Worm (Caenorhabditis elegans) whole organism, L4/young adult: ENCODE measurements around the gene ZK177.3.
"Not testable (repeated sequence)": the region's sequence is repeated elsewhere in the genome, so short reads cannot be mapped to it uniquely, and the experiment has no call there.

Experiments used
- W03F9.2 ChIP-seq: fragments of 150-350 bp; optimal IDR thresholded peaks from 2 replicates; lab custom pipeline; 2014; ENCODE audit warnings: missing biosample characterization, missing genetic modification characterization
- dao-5 ChIP-seq: sonication (generic microtip); optimal IDR thresholded peaks from 2 replicates; lab custom pipeline; 2016; ENCODE audit warnings: missing genotype, missing genetic modification characterization, moderate library complexity, missing compliant biosample characterization
- him-1 ChIP-seq: sonication (generic microtip); optimal IDR thresholded peaks from 2 replicates; lab custom pipeline; 2016; ENCODE audit warnings: missing genotype, missing genetic modification reagents, missing genetic modification characterization, missing compliant biosample characterization

ZK177.3 gene

DNA sequence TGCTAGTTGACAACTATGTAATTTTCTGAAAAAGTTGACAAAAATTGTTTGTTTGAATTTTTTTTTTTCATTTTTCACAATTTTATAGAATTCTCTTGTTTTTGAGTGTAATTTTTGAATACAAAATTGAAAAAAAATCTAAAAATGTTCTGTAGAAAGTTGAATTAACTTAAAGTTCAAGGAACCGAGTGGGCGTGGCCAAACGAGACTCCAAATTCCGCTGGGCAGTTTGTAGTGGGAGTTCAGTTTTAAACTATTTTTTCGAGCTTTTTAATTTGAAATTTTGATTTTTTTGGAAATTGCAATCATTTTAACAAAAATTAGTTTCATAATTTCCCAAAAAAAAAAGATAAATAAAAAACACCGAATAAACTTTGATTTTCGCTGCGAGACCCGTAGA, 21.4 kb downstream of the ZK177.3 start:
- TF ChIP-seq dao-5 (tag; lab: Kevin White, UChicago) = no peak
- no peak for TF ChIP-seq W03F9.2 (tag; lab: Kevin White, UChicago)
- no peak for TF ChIP-seq him-1 (tag; lab: Kevin White, UChicago)

DNA sequence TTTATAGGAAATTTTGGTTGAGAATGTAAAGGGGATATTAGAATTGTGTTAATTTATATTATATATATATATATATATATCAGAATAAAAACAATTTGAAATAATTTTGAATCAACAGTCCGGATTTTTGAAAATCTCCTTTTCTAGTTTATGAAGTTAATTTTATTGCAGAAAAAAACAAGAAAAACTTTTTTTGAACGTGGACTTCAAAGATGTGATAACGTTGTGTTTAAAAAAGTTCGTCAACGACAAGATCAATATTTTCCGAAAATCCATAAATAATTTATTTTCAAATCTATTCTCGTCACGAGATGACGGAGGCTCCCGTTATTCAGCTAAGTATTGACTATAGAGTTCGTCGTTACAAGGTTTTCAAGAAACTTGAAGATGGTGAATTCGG, 21.9 kb downstream of the ZK177.3 start, which contains the start of gene C17C3.11:
TSS of gene C17C3.11 (plus strand) at position 301 of the 400 bp plus-strand sequence.
- no peak for TF ChIP-seq W03F9.2 (tag; lab: Kevin White, UChicago)
- TF ChIP-seq dao-5 (tag; lab: Kevin White, UChicago) = no peak
- no peak for TF ChIP-seq him-1 (tag; lab: Kevin White, UChicago)

DNA sequence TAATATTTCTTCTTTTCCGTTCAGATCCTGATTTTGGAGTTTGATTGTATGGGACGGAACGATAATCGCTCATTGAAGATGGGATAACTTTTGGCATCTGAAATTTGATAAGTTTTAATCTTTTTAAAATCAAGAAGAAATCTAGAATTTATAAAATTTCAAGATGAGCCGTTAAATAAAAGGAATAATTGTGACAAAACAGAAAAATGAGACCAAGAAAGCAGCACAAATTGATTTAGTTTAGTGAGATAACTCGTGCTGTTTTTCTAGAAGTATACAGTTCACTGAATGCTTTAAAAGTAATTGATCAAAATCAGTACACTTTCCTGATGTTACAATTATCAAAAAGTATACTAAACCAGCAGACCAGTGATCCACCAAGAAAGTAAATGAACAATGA, 24.5 kb downstream of the ZK177.3 start, which contains the start of gene hlh-27:
TSS of gene hlh-27 (minus strand) at position 101 of the 400 bp plus-strand sequence.
- TF ChIP-seq W03F9.2, him-1, dao-5 (tag; lab: Kevin White, UChicago): not testable (repeated sequence)

DNA sequence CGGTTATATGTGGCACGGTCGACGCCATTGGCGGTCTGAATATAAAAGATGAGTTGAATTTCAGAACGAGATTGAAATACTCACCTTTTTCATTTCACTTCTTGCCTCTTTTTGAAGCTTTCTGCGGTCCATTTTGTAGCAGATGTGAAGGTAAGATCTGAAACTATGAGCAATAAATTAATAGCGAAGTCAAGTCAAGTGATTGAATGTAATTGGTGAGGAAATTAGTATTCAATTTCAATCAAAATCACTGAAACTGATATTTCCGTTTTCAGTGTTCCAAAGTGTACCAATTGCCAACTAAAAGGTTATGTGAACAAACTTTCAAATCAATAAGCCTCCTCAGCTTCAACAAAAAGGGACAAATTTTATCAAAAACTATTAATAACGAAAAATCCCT, 26.0 kb downstream of the ZK177.3 start, which contains the start of gene C17C3.24:
TSS of gene C17C3.24 (minus strand) at position 101 of the 400 bp plus-strand sequence.
- TF ChIP-seq him-1 (tag; lab: Kevin White, UChicago) = no peak
- TF ChIP-seq dao-5 (tag; lab: Kevin White, UChicago) = no peak
- TF ChIP-seq W03F9.2 (tag; lab: Kevin White, UChicago) = no peak

DNA sequence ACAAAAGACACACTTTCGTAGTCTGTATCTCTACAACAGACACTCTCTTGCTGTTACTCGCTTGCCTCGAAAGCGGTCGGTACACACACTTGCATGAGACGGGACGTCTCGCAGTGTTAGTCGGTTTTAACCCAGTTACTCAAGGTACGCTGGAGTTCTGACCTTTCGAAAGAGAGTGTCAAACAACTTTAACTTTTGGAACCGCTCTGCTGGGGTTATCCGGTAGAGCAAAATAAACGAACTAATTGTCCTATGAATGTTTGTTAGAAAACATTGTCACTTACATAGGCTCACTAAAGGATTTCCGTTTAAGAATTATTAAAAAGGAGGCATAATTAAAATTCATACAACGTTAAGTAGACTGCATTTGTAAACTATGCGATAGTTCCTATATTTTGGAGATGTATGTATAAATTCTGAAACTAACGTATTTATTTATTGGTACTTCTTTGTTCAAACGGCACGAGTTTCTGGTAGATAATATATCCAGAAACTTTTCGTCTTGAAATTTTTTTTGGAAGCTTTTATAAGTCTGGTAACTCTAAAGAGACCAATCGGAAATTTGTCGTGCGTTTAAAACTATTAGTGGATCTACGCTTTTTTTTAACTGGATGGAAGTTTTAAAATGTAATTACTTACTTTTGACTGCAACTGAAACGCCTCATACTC, 28.0 kb downstream of the ZK177.3 start:
- TF ChIP-seq him-1 (tag; lab: Kevin White, UChicago) = peak; percentile 98
- TF ChIP-seq W03F9.2 (tag; lab: Kevin White, UChicago) = peak; percentile 80
- TF ChIP-seq dao-5 (tag; lab: Kevin White, UChicago) = peak; percentile 89

ce11 chrII:5544145-5544515, 28.5 kb downstream of the ZK177.3 start:
- TF ChIP-seq him-1 (tag; lab: Kevin White, UChicago) (no peak), W03F9.2 (tag; lab: Kevin White, UChicago) (no peak), dao-5 (tag; lab: Kevin White, UChicago) (no peak)

DNA sequence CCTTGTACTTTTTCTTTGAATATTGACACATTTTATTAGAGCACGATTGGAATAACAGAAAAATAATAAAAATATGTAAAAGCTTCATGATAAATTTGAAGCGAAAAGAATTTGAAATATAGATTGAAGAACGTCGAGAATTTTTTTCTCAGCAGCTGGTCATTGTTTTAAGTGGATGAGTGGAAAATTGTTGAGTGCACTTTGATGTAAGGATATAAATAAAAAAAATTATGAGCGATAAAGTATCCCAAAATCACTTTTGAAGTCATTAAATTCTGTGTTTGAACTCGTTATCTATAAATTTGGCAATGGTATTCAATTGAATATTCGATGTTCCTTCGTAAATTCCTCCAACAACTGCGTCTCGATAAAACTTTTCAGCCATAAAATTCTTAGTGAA, 29.1 kb downstream of the ZK177.3 start, which contains the start of gene ins-13:
TSS of gene ins-13 (minus strand) at position 101 of the 400 bp plus-strand sequence.
- TF ChIP-seq dao-5 (tag; lab: Kevin White, UChicago) (no peak), W03F9.2 (tag; lab: Kevin White, UChicago) (no peak), him-1 (tag; lab: Kevin White, UChicago) (no peak)

DNA sequence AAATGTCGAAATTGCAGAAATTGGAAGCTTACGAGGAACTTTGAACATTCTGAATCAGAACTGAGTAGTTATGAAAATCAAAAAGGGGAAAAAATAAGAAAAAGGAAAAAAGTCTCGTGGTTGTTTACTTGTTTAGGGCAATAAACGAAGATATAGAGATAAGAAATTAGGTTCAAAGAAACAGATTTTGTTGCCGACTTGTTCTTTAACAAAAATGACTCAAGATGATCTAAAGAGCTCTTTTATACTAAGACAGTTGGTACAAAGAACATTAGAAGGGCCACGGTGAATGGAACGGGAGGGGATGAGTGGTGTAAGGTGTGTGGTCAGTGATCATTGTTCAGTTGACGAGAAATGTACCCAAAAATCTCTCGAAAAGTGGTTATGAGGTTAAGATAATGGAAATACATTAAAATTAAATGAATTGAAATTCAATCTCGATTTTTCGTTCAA, 31.8 kb downstream of the ZK177.3 start, which contains the start of gene acdh-2:
TSS of gene acdh-2 (minus strand) at position 51 of the 453 bp plus-strand sequence.
- TF ChIP-seq W03F9.2 (tag; lab: Kevin White, UChicago) = no peak
- TF ChIP-seq him-1 (tag; lab: Kevin White, UChicago) = no peak
- no peak for TF ChIP-seq dao-5 (tag; lab: Kevin White, UChicago)

DNA sequence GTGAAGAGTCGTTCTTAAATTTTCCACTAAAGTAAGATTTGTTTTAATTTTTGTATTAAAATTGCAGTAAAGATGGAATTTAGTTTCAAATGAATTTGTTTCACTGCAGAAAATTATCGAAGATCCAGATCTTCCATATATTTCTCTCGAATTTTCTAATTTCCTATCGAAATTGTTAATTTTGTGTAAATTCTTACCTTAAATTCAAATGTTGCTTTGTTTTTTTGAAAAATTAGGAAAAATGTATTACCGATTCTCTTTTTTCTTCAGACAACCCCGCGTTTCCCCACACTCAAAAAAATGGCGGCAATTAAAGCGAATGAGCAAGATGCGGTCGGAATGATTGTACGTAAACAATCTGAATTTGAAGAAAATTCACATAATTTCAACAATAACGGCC, 34.1 kb downstream of the ZK177.3 start, which contains the start of gene C17C3.6:
TSS of gene C17C3.6 (plus strand) at position 301 of the 400 bp plus-strand sequence.
- TF ChIP-seq him-1 (tag; lab: Kevin White, UChicago) = no peak
- TF ChIP-seq dao-5 (tag; lab: Kevin White, UChicago) = no peak
- no peak for TF ChIP-seq W03F9.2 (tag; lab: Kevin White, UChicago)

ce11 chrII:5551517-5551916, 35.9 kb downstream of the ZK177.3 start, which contains the start of gene C17C3.5:
C17C3.5 (plus strand) TSS chrII:5551817.
- no peak for TF ChIP-seq him-1 (tag; lab: Kevin White, UChicago)
- TF ChIP-seq dao-5 (tag; lab: Kevin White, UChicago) = no peak
- TF ChIP-seq W03F9.2 (tag; lab: Kevin White, UChicago) = no peak

DNA sequence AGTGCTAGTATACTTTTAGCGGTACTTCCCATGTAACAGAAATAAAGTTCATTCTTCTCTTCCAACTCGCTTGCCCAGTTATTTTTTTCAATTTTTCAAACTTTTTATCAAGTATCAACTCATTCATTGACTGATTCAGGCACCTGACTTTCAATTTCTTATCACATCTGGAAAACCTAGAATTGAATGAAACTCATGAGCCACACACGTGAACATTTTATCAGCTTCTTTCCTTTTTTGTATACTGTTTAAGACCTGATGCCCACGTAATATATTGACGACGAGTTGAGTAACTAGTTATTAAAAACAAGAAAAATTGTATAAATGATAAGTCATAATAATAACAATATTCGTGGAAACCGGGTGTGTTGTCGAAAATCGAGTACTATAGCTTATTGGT, 37.9 kb downstream of the ZK177.3 start:
- no peak for TF ChIP-seq W03F9.2 (tag; lab: Kevin White, UChicago)
- TF ChIP-seq him-1 (tag; lab: Kevin White, UChicago) = no peak
- no peak for TF ChIP-seq dao-5 (tag; lab: Kevin White, UChicago)

- TF ChIP-seq W03F9.2 (tag; lab: Kevin White, UChicago) (no peak), him-1 (tag; lab: Kevin White, UChicago) (no peak), dao-5 (tag; lab: Kevin White, UChicago) (no peak)
Measured at ce11 chrII:5554317-5554716, 38.7 kb downstream of the ZK177.3 start, which contains the start of gene ins-12. ins-12 (plus strand) TSS chrII:5554617.

DNA sequence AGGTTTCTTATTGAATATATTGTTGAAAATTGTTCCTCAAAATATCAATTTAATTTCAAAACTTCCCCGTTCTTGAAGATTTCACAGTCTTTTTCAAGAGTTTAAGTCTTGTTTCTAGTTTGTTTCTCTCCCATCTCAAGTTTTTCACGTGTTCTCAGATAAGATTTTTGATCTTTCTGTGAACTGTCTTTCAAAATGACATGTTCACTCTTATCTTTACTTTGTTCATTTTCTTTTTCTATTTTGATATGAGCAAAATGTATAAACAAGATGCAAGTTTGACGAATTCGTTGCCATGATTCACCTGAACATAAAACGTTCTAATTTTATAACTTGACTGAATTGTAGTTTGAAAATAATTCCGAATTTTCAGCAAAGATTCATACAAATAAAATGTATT, 39.1 kb downstream of the ZK177.3 start:
- no peak for TF ChIP-seq him-1 (tag; lab: Kevin White, UChicago)
